Worm (Caenorhabditis elegans) whole organism, mixed stage, embryonic: ENCODE results near the gene F13A7.14.

Source experiments
- M03D4.4 ChIP-seq: sonication (generic microtip); optimal IDR thresholded peaks from 2 replicates; lab custom pipeline; 2017; ENCODE audit warnings: mild to moderate bottlenecking, missing genetic modification characterization, missing compliant biosample characterization
- bed-3 ChIP-seq: fragments of 200-800 bp; sonication (Bioruptor generic); optimal IDR thresholded peaks from 3 replicates; lab custom pipeline; 2018; ENCODE audit warnings: mild to moderate bottlenecking, missing genetic modification characterization, moderate library complexity, missing compliant biosample characterization
- blmp-1 ChIP-seq: fragments of 150-350 bp; optimal IDR thresholded peaks from 2 replicates; lab custom pipeline; 2014; ENCODE audit warnings: missing biosample characterization, missing genetic modification characterization
- ceh-39 ChIP-seq: fragments of 150-350 bp; optimal IDR thresholded peaks from 2 replicates; lab custom pipeline; 2014; ENCODE audit warnings: missing biosample characterization, missing genetic modification characterization
- ceh-43 ChIP-seq: fragments of 200-800 bp; sonication (Bioruptor generic); optimal IDR thresholded peaks from 2 replicates; lab custom pipeline; 2018; ENCODE audit warnings: mild to moderate bottlenecking, missing genetic modification characterization, moderate library complexity, missing compliant biosample characterization
- ceh-83 ChIP-seq: fragments of 200-800 bp; sonication (Bioruptor generic); optimal IDR thresholded peaks from 2 replicates; lab custom pipeline; 2018; ENCODE audit warnings: mild to moderate bottlenecking, missing genetic modification characterization, missing compliant biosample characterization
- ces-1 ChIP-seq: fragments of 150-350 bp; optimal IDR thresholded peaks from 2 replicates; lab custom pipeline; 2014; ENCODE audit warnings: missing biosample characterization, missing genetic modification reagents, missing genetic modification characterization
- cnd-1 ChIP-seq: fragments of 200-800 bp; sonication (Bioruptor generic); optimal IDR thresholded peaks from 2 replicates; lab custom pipeline; 2018; ENCODE audit warnings: mild to moderate bottlenecking, missing genetic modification characterization, missing compliant biosample characterization
- drap-1 ChIP-seq: fragments of 200-800 bp; sonication (Bioruptor generic); optimal IDR thresholded peaks from 3 replicates; lab custom pipeline; 2018; ENCODE audit warnings: mild to moderate bottlenecking, missing genetic modification characterization, missing compliant biosample characterization
- elt-3 ChIP-seq: fragments of 150-350 bp; optimal IDR thresholded peaks from 2 replicates; lab custom pipeline; 2014; ENCODE audit warnings: missing biosample characterization, missing genetic modification characterization
- flh-1 ChIP-seq: fragments of 200-800 bp; sonication (Bioruptor generic); optimal IDR thresholded peaks from 2 replicates; lab custom pipeline; 2018; ENCODE audit warnings: mild to moderate bottlenecking, missing genetic modification characterization, moderate library complexity, missing compliant biosample characterization
- ham-2 ChIP-seq: fragments of 200-800 bp; sonication (Bioruptor generic); optimal IDR thresholded peaks from 2 replicates; lab custom pipeline; 2018; ENCODE audit warnings: mild to moderate bottlenecking, missing genetic modification characterization, missing compliant biosample characterization
- hlh-1 ChIP-seq: fragments of 150-350 bp; optimal IDR thresholded peaks from 2 replicates; lab custom pipeline; 2014; ENCODE audit warnings: missing biosample characterization, missing genetic modification reagents, missing genetic modification characterization
- lin-13 ChIP-seq: fragments of 150-350 bp; optimal IDR thresholded peaks from 2 replicates; lab custom pipeline; 2014; ENCODE audit warnings: missing biosample characterization, missing genetic modification characterization
- lin-32 ChIP-seq: fragments of 200-800 bp; sonication (Bioruptor generic); optimal IDR thresholded peaks from 2 replicates; lab custom pipeline; 2018; ENCODE audit warnings: mild to moderate bottlenecking, missing genetic modification characterization, missing compliant biosample characterization
- lsy-2 ChIP-seq: fragments of 150-350 bp; optimal IDR thresholded peaks from 2 replicates; lab custom pipeline; 2014; ENCODE audit warnings: missing biosample characterization, missing genetic modification characterization
- mab-5 ChIP-seq: fragments of 150-350 bp; optimal IDR thresholded peaks from 2 replicates; lab custom pipeline; 2014; ENCODE audit warnings: missing biosample characterization, missing genetic modification characterization
- mep-1 ChIP-seq: fragments of 150-350 bp; optimal IDR thresholded peaks from 2 replicates; lab custom pipeline; 2017; ENCODE audit warnings: missing biosample characterization, missing genetic modification reagents, missing genetic modification characterization, inconsistent platforms
- mls-2 ChIP-seq: sonication (generic microtip); optimal IDR thresholded peaks from 2 replicates; lab custom pipeline; 2016; ENCODE audit warnings: mild to moderate bottlenecking, missing genetic modification characterization, moderate library complexity, missing compliant biosample characterization
- nhr-12 ChIP-seq: fragments of 150-350 bp; optimal IDR thresholded peaks from 2 replicates; lab custom pipeline; 2014; ENCODE audit warnings: missing biosample characterization, missing genetic modification characterization
- nhr-2 ChIP-seq: fragments of 150-350 bp; optimal IDR thresholded peaks from 2 replicates; lab custom pipeline; 2014; ENCODE audit warnings: missing biosample characterization, missing genetic modification characterization
- nhr-237 ChIP-seq: fragments of 150-350 bp; optimal IDR thresholded peaks from 2 replicates; lab custom pipeline; 2014; ENCODE audit warnings: missing biosample characterization, missing genetic modification characterization
- nhr-28 ChIP-seq: fragments of 150-350 bp; optimal IDR thresholded peaks from 2 replicates; lab custom pipeline; 2014; ENCODE audit warnings: missing biosample characterization, missing genetic modification characterization
- pha-4 ChIP-seq: fragments of 150-350 bp; optimal IDR thresholded peaks from 2 replicates; lab custom pipeline; 2018; ENCODE audit warnings: missing biosample characterization, missing genetic modification reagents, missing genetic modification characterization
- sem-2 ChIP-seq: fragments of 200-800 bp; sonication (Bioruptor generic); optimal IDR thresholded peaks from 2 replicates; lab custom pipeline; 2018; ENCODE audit warnings: mild to moderate bottlenecking, missing genetic modification characterization, missing compliant biosample characterization
- snpc-4 ChIP-seq: fragments of 150-350 bp; optimal IDR thresholded peaks from 2 replicates; lab custom pipeline; 2014; ENCODE audit warnings: missing biosample characterization, missing genetic modification characterization
- sptf-1 ChIP-seq: sonication (generic microtip); optimal IDR thresholded peaks from 2 replicates; lab custom pipeline; 2017; ENCODE audit warnings: mild to moderate bottlenecking, missing genetic modification characterization, moderate library complexity, missing compliant biosample characterization
- tbx-8 ChIP-seq: fragments of 200-800 bp; sonication (Bioruptor generic); optimal IDR thresholded peaks from 2 replicates; lab custom pipeline; 2018; ENCODE audit warnings: mild to moderate bottlenecking, missing genetic modification characterization, moderate library complexity, missing compliant biosample characterization
- unc-120 ChIP-seq: sonication (generic microtip); optimal IDR thresholded peaks from 2 replicates; lab custom pipeline; 2017; ENCODE audit warnings: missing genetic modification characterization, missing compliant biosample characterization; ENCODE audit not compliant: poor library complexity, severe bottlenecking
- unc-39 ChIP-seq: fragments of 150-350 bp; optimal IDR thresholded peaks from 2 replicates; lab custom pipeline; 2014; ENCODE audit warnings: missing biosample characterization, missing genetic modification characterization
- unc-62 ChIP-seq: fragments of 150-350 bp; optimal IDR thresholded peaks from 2 replicates; lab custom pipeline; 2014; ENCODE audit warnings: missing biosample characterization, missing genetic modification reagents, missing genetic modification characterization
- zip-8 ChIP-seq: fragments of 150-350 bp; optimal IDR thresholded peaks from 2 replicates; lab custom pipeline; 2014; ENCODE audit warnings: missing biosample characterization, missing genetic modification characterization
- ztf-11 ChIP-seq: fragments of 150-350 bp; optimal IDR thresholded peaks from 2 replicates; lab custom pipeline; 2014; ENCODE audit warnings: missing biosample characterization, missing genetic modification characterization

The F13A7.14 gene

DNA sequence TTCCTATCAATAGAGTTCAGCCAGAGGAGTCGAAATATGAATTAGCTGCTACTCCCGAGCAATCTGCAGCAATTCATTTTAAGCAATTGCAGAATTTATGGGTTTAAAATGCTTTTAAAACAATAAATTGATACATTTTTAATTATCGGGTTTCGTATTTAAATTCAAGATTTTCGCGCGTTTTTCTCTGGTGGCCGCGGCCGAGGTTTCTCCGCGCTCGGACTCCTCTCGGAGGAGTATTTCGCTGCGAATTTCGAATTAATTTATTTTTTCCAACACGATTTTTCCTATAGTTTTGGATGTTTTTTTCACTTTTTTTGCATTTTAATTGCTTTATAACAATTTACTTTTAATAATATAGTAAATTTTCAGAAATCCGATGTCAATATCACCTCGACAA, at the start of gene F13A7.14:
F13A7.14 (plus strand) TSS at position 373 of the 400 bp plus-strand sequence.
- TF ChIP-seq sptf-1 (tag; lab: Kevin White, UChicago) (peak; percentile 38), lin-13 (peak; percentile 22), zip-8 (no peak), lsy-2 (tag; lab: Kevin White, UChicago) (peak; percentile 59), nhr-237 (tag; lab: Kevin White, UChicago) (peak; percentile 47), mls-2 (no peak), ces-1 (GFP tag; lab: Kevin White, UChicago) (peak; percentile 52), ceh-43 (GFP tag; lab: Kevin White, UChicago) (peak; percentile 21), mep-1 (peak; percentile 17)

DNA sequence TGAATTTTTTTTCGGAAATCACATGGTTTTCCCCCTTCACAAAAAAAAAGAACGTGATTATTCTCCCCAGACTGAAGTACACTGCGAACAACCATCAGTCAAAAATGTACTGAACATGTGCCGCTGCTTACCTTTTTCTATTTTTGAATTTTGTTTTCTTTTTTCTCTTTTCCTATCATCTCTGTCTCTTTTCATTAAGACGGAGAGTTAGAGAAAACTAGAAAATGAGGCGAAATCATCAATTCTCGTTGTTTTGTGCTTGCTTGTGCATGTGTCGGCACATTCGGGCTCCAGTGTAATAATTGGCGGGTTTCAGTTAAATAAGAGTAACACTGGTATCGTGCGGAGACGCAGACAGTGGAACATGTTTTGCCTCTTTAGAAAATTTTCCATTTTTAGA, 49.4 kb upstream of the F13A7.14 start:
- no peak for TF ChIP-seq M03D4.4 (tag; lab: Kevin White, UChicago)
- TF ChIP-seq ceh-83: no peak
- peak; percentile 39 for TF ChIP-seq hlh-1 (tag; lab: Kevin White, UChicago)
- no peak for TF ChIP-seq flh-1 (GFP tag; lab: Kevin White, UChicago)
- no peak for TF ChIP-seq ceh-43 (GFP tag; lab: Kevin White, UChicago)
- TF ChIP-seq pha-4 (tag; lab: Kevin White, UChicago): no peak
- TF ChIP-seq drap-1 (GFP tag; lab: Kevin White, UChicago): no peak
- no peak for TF ChIP-seq nhr-237 (tag; lab: Kevin White, UChicago)
- no peak for TF ChIP-seq bed-3 (GFP tag; lab: Kevin White, UChicago)
- TF ChIP-seq ztf-11 (tag; lab: Kevin White, UChicago): no peak
- no peak for TF ChIP-seq ham-2 (GFP tag; lab: Kevin White, UChicago)
- TF ChIP-seq lin-13: no peak
- TF ChIP-seq sem-2 (GFP tag; lab: Kevin White, UChicago): no peak
- TF ChIP-seq unc-62: peak; percentile 12
- TF ChIP-seq tbx-8 (GFP tag; lab: Kevin White, UChicago): no peak
- TF ChIP-seq unc-120 (tag; lab: Kevin White, UChicago): peak; percentile 67
- TF ChIP-seq lsy-2 (tag; lab: Kevin White, UChicago): no peak

DNA sequence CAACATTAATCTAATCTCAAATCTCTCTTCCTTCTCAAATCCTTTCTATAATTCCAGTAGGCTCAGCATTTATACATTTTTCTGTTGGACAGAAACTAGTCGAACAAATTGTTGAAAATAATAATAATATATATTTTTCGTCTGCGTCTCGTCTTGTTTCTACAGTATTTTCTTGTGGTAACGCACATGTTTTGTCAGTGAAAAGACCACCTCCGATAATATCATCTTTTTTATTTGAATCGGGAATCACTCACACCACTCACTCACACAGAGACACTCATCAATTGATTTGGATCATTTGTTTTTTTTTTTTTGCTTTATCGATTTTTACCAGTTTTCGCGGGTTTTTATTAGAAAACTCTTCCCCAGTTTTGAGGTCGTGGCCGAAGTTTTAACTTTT, 47.0 kb upstream of the F13A7.14 start:
- no peak for TF ChIP-seq nhr-237 (tag; lab: Kevin White, UChicago)
- no peak for TF ChIP-seq unc-62
- no peak for TF ChIP-seq elt-3 (tag; lab: Kevin White, UChicago)
- TF ChIP-seq pha-4 (tag; lab: Kevin White, UChicago): no peak
- TF ChIP-seq mab-5 (tag; lab: Kevin White, UChicago): no peak
- no peak for TF ChIP-seq ceh-83
- TF ChIP-seq sem-2 (GFP tag; lab: Kevin White, UChicago): no peak
- TF ChIP-seq M03D4.4 (tag; lab: Kevin White, UChicago): no peak
- no peak for TF ChIP-seq ces-1 (GFP tag; lab: Kevin White, UChicago)
- TF ChIP-seq unc-39 (tag; lab: Kevin White, UChicago): no peak
- no peak for TF ChIP-seq flh-1 (GFP tag; lab: Kevin White, UChicago)
- TF ChIP-seq lin-13: no peak
- TF ChIP-seq lin-32 (GFP tag; lab: Kevin White, UChicago): no peak
- no peak for TF ChIP-seq unc-120 (tag; lab: Kevin White, UChicago)
- TF ChIP-seq, all 35 proteins: peak for 0

DNA sequence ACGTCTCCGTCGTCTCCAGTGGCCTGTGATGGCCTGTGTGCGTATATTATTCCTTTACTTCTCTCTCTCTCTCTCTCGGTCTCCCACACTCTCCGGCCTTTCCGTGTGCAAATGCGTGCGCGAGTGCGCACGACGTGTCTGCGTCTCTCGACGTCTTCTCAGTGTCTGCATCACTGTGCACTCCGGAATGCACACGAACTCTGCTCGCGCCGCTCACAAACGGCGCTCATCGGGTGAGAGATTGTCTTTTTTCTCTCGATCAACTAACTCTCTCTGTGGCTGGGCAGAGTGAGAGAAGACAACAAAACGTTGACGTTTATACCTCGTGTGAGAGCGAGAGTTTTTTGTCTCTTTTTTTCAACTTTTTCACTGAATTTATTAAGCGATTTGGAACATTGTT, 45.8 kb upstream of the F13A7.14 start:
- TF ChIP-seq mls-2 (peak; percentile 77), ceh-43 (GFP tag; lab: Kevin White, UChicago) (no peak), ceh-39 (peak; percentile 49), nhr-2 (peak; percentile 85), lsy-2 (tag; lab: Kevin White, UChicago) (peak; percentile 22), snpc-4 (tag; lab: Kevin White, UChicago) (no peak), mep-1 (peak; percentile 42), unc-120 (tag; lab: Kevin White, UChicago) (peak; percentile 59), nhr-237 (tag; lab: Kevin White, UChicago) (peak; percentile 51), drap-1 (GFP tag; lab: Kevin White, UChicago) (peak; percentile 37), ztf-11 (tag; lab: Kevin White, UChicago) (peak; percentile 51), M03D4.4 (tag; lab: Kevin White, UChicago) (peak; percentile 8), elt-3 (tag; lab: Kevin White, UChicago) (peak; percentile 58), ham-2 (GFP tag; lab: Kevin White, UChicago) (peak; percentile 55), zip-8 (no peak), sem-2 (GFP tag; lab: Kevin White, UChicago) (no peak), ces-1 (GFP tag; lab: Kevin White, UChicago) (peak; percentile 76), pha-4 (tag; lab: Kevin White, UChicago) (peak; percentile 70), nhr-28 (tag; lab: Kevin White, UChicago) (no peak), unc-62 (peak; percentile 47), lin-13 (peak; percentile 42), nhr-12 (tag; lab: Kevin White, UChicago) (no peak), ceh-83 (no peak), sptf-1 (tag; lab: Kevin White, UChicago) (peak; percentile 65), hlh-1 (tag; lab: Kevin White, UChicago) (peak; percentile 22), cnd-1 (tag; lab: Kevin White, UChicago) (peak; percentile 33), blmp-1 (tag; lab: Kevin White, UChicago) (peak; percentile 42), tbx-8 (GFP tag; lab: Kevin White, UChicago) (no peak)
